Fruit fly (Drosophila melanogaster): ENCODE data around the gene Rpn5.

DNA sequence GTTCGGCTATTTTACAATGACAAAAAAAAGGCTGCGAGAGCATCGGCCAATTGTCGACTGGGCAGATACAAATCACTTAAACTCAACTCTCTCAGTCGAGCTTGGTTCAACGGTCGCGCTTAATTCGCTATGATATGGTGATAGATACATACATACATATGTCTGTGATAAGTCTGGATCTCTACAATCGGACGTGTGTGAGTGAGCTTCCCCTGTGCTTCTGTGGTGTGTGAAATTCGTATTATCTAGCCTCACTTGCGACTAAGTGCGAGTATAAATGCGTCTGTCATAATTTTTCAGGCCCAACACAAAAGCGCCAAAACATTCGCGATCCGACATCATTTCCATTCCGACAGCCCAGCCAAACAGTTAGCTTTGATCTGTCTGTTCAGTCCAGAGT, 51.6 kb downstream of the Rpn5 start, which contains the start of gene CG1213:
- TF ChIP-seq Sox102F (GFP tag; optimal IDR thresholded peaks at IDR 0.05) (no peak), pdm3 (GFP tag; optimal IDR thresholded peaks at IDR 0.05) (no peak), CG15336 (GFP tag; IDR thresholded peaks at IDR 0.05) (no peak), CG11902 (GFP tag; optimal IDR thresholded peaks at IDR 0.05) (no peak), net (GFP tag; optimal IDR thresholded peaks at IDR 0.05) (no peak), Hr39 (GFP tag; optimal IDR thresholded peaks at IDR 0.05) (no peak), vri (GFP tag; optimal IDR thresholded peaks at IDR 0.05) (no peak), CG16779 (tag; optimal IDR thresholded peaks at IDR 0.05) (no peak), OdsH (GFP tag; optimal IDR thresholded peaks at IDR 0.05) (no peak), CG9139 (GFP tag; optimal IDR thresholded peaks at IDR 0.05) (no peak), achi (GFP tag; optimal IDR thresholded peaks at IDR 0.05) (no peak)
